Worm (Caenorhabditis elegans) whole organism, young adult: ENCODE measurements around the gene F20D6.12.

Source experiments
- B0261.1 ChIP-seq: sonication (generic microtip); optimal IDR thresholded peaks from 2 replicates; lab custom pipeline; 2016; ENCODE audit warnings: mild to moderate bottlenecking, missing genetic modification characterization, moderate library complexity, missing compliant biosample characterization
- C06A6.2 ChIP-seq: fragments of 200-800 bp; sonication (Bioruptor generic); conservative IDR thresholded peaks from 2 replicates; pipeline ENCODE4 v1.3.6; 2022; ENCODE audit warnings: missing genetic modification characterization, missing compliant biosample characterization
- D2030.7 ChIP-seq: fragments of 200-800 bp; sonication (Bioruptor generic); IDR thresholded peaks from 2 replicates; pipeline ENCODE4 v1.3.6; 2022; ENCODE audit warnings: missing genetic modification reagents, missing genetic modification characterization, missing compliant biosample characterization
- F22D6.2 ChIP-seq: sonication (generic microtip); optimal IDR thresholded peaks from 2 replicates; lab custom pipeline; 2016; ENCODE audit warnings: mild to moderate bottlenecking, missing genetic modification characterization, missing compliant biosample characterization
- F39B2.1 ChIP-seq: fragments of 200-800 bp; sonication (Bioruptor generic); IDR thresholded peaks from 2 replicates; pipeline ENCODE4 v1.3.6; 2022; ENCODE audit warnings: missing genetic modification reagents, missing genetic modification characterization, missing compliant biosample characterization
- F57A8.1 ChIP-seq: fragments of 200-800 bp; sonication (Bioruptor generic); optimal IDR thresholded peaks from 2 replicates; lab custom pipeline; 2018; ENCODE audit warnings: mild to moderate bottlenecking, missing genetic modification characterization, moderate library complexity, missing compliant biosample characterization
- F57C9.4 ChIP-seq: sonication (generic microtip); optimal IDR thresholded peaks from 2 replicates; lab custom pipeline; 2017; ENCODE audit warnings: mild to moderate bottlenecking, missing genetic modification characterization, missing compliant biosample characterization
- K12H6.12 ChIP-seq: fragments of 200-800 bp; sonication (Bioruptor generic); optimal IDR thresholded peaks from 2 replicates; lab custom pipeline; 2018; ENCODE audit warnings: mild to moderate bottlenecking, missing genetic modification characterization, missing compliant biosample characterization
- T07F8.4 ChIP-seq: sonication (generic microtip); optimal IDR thresholded peaks from 2 replicates; lab custom pipeline; 2016; ENCODE audit warnings: mild to moderate bottlenecking, missing genetic modification characterization, moderate library complexity, missing compliant biosample characterization
- T26A5.8 ChIP-seq: sonication (generic microtip); optimal IDR thresholded peaks from 2 replicates; lab custom pipeline; 2016; ENCODE audit warnings: missing genetic modification characterization, missing compliant biosample characterization
- Y53G8AR.9 ChIP-seq: fragments of 200-800 bp; sonication (Bioruptor generic); conservative IDR thresholded peaks from 2 replicates; pipeline ENCODE4 v1.3.6; 2022; ENCODE audit warnings: missing genetic modification reagents, missing genetic modification characterization, missing compliant biosample characterization
- Y95B8A.8 ChIP-seq: fragments of 200-800 bp; sonication (Bioruptor generic); IDR thresholded peaks from 2 replicates; pipeline ENCODE4 v1.3.6; 2022; ENCODE audit warnings: missing genetic modification reagents, missing genetic modification characterization, missing compliant biosample characterization
- aptf-2 ChIP-seq: fragments of 200-800 bp; sonication (Bioruptor generic); conservative IDR thresholded peaks from 2 replicates; pipeline ENCODE4 v1.3.6; 2022; ENCODE audit warnings: missing genetic modification reagents, missing genetic modification characterization, missing compliant biosample characterization
- atf-7 ChIP-seq: sonication (generic microtip); optimal IDR thresholded peaks from 2 replicates; lab custom pipeline; 2017; ENCODE audit warnings: mild to moderate bottlenecking, missing genetic modification characterization, missing compliant biosample characterization
- attf-6 ChIP-seq: fragments of 200-800 bp; sonication (Bioruptor generic); IDR thresholded peaks from 2 replicates; pipeline ENCODE4 v1.3.6; 2022; ENCODE audit warnings: missing genetic modification reagents, missing genetic modification characterization, missing compliant biosample characterization
- ceh-27 ChIP-seq: fragments of 200-800 bp; sonication (Bioruptor generic); optimal IDR thresholded peaks from 2 replicates; lab custom pipeline; 2018; ENCODE audit warnings: mild to moderate bottlenecking, missing genetic modification characterization, moderate library complexity, missing compliant biosample characterization
- ceh-40 ChIP-seq: fragments of 200-800 bp; sonication (Bioruptor generic); IDR thresholded peaks from 2 replicates; pipeline ENCODE4 v1.3.6; 2022; ENCODE audit warnings: missing genetic modification characterization, missing compliant biosample characterization
- ceh-91 ChIP-seq: fragments of 200-800 bp; sonication (Bioruptor generic); IDR thresholded peaks from 2 replicates; pipeline ENCODE4 v1.3.6; 2022; ENCODE audit warnings: missing genetic modification reagents, missing genetic modification characterization, missing compliant biosample characterization
- die-1 ChIP-seq: sonication (generic microtip); optimal IDR thresholded peaks from 2 replicates; lab custom pipeline; 2016; ENCODE audit warnings: missing genotype, mild to moderate bottlenecking, missing genetic modification characterization, missing compliant biosample characterization
- dox-1 ChIP-seq: fragments of 200-800 bp; sonication (Bioruptor generic); IDR thresholded peaks from 2 replicates; pipeline ENCODE4 v1.3.6; 2022; ENCODE audit warnings: missing genetic modification reagents, missing genetic modification characterization, missing compliant biosample characterization
- dpff-1 ChIP-seq: sonication (generic microtip); optimal IDR thresholded peaks from 2 replicates; lab custom pipeline; 2017; ENCODE audit warnings: mild to moderate bottlenecking, missing genetic modification characterization, missing compliant biosample characterization
- egl-44 ChIP-seq: fragments of 200-800 bp; sonication (Bioruptor generic); IDR thresholded peaks from 2 replicates; pipeline ENCODE4 v1.3.6; 2022; ENCODE audit warnings: missing genetic modification reagents, missing genetic modification characterization, missing compliant biosample characterization
- ekl-4 ChIP-seq: fragments of 200-800 bp; sonication (Bioruptor generic); IDR thresholded peaks from 2 replicates; pipeline ENCODE4 v1.3.6; 2022; ENCODE audit warnings: missing genetic modification reagents, missing genetic modification characterization, missing compliant biosample characterization
- ets-4 ChIP-seq: fragments of 200-800 bp; sonication (Bioruptor generic); optimal IDR thresholded peaks from 2 replicates; lab custom pipeline; 2018; ENCODE audit warnings: mild to moderate bottlenecking, missing genetic modification characterization, missing compliant biosample characterization
- hlh-26 ChIP-seq: fragments of 200-800 bp; sonication (Bioruptor generic); conservative IDR thresholded peaks from 2 replicates; pipeline ENCODE4 v1.3.6; 2022; ENCODE audit warnings: missing genetic modification reagents, missing genetic modification characterization, missing compliant biosample characterization
- hmg-1.2 ChIP-seq: fragments of 200-800 bp; sonication (Bioruptor generic); IDR thresholded peaks from 2 replicates; pipeline ENCODE4 v1.3.6; 2022; ENCODE audit warnings: missing genetic modification reagents, missing genetic modification characterization, missing compliant biosample characterization
- hmg-20 ChIP-seq: fragments of 200-800 bp; sonication (Bioruptor generic); IDR thresholded peaks from 2 replicates; pipeline ENCODE4 v1.3.6; 2022; ENCODE audit warnings: missing genetic modification reagents, missing genetic modification characterization, missing compliant biosample characterization
- hsf-1 ChIP-seq: fragments of 200-800 bp; sonication (Bioruptor generic); IDR thresholded peaks from 2 replicates; pipeline ENCODE4 v1.3.6; 2022; ENCODE audit warnings: missing genetic modification reagents, missing genetic modification characterization, missing compliant biosample characterization
- lag-1 ChIP-seq: fragments of 200-800 bp; sonication (Bioruptor generic); IDR thresholded peaks from 2 replicates; pipeline ENCODE4 v1.3.6; 2022; ENCODE audit warnings: missing genetic modification reagents, missing genetic modification characterization, missing compliant biosample characterization
- lin-26 ChIP-seq: fragments of 200-800 bp; sonication (Bioruptor generic); IDR thresholded peaks from 2 replicates; pipeline ENCODE4 v1.3.6; 2022; ENCODE audit warnings: missing genetic modification reagents, missing genetic modification characterization, missing compliant biosample characterization
- lsl-1 ChIP-seq: fragments of 200-800 bp; sonication (Bioruptor generic); optimal IDR thresholded peaks from 2 replicates; lab custom pipeline; 2018; ENCODE audit warnings: mild to moderate bottlenecking, missing genetic modification characterization, moderate library complexity, missing compliant biosample characterization
- madf-3 ChIP-seq: fragments of 200-800 bp; sonication (Bioruptor generic); IDR thresholded peaks from 2 replicates; pipeline ENCODE4 v1.3.6; 2022; ENCODE audit warnings: missing genetic modification reagents, missing genetic modification characterization, missing compliant biosample characterization
- madf-6 ChIP-seq: fragments of 200-800 bp; sonication (Bioruptor generic); IDR thresholded peaks from 2 replicates; pipeline ENCODE4 v1.3.6; 2022; ENCODE audit warnings: missing genetic modification reagents, missing genetic modification characterization, missing compliant biosample characterization
- madf-8 ChIP-seq: fragments of 200-800 bp; sonication (Bioruptor generic); conservative IDR thresholded peaks from 2 replicates; pipeline ENCODE4 v1.3.6; 2022; ENCODE audit warnings: missing genetic modification reagents, missing genetic modification characterization, missing compliant biosample characterization
- mcd-1 ChIP-seq: fragments of 200-800 bp; sonication (Bioruptor generic); IDR thresholded peaks from 2 replicates; pipeline ENCODE4 v1.3.6; 2022; ENCODE audit warnings: missing genetic modification reagents, missing genetic modification characterization, missing compliant biosample characterization
- mel-28 ChIP-seq: sonication (generic microtip); optimal IDR thresholded peaks from 2 replicates; lab custom pipeline; 2016; ENCODE audit warnings: borderline replicate concordance, mild to moderate bottlenecking, missing genetic modification characterization, missing compliant biosample characterization
- mes-4 ChIP-seq: sonication (generic microtip); optimal IDR thresholded peaks from 2 replicates; lab custom pipeline; 2016; ENCODE audit warnings: missing genotype, missing genetic modification characterization, missing compliant biosample characterization
- pbrm-1 ChIP-seq: fragments of 200-800 bp; sonication (Bioruptor generic); IDR thresholded peaks from 2 replicates; pipeline ENCODE4 v1.3.6; 2022; ENCODE audit warnings: missing genetic modification reagents, missing genetic modification characterization, missing compliant biosample characterization
- rpc-1 ChIP-seq, 2 experiments: fragments of 150-350 bp in 1 of 2; sonication (generic microtip) in 1 of 2; optimal IDR thresholded peaks; 2 replicates each; lab custom pipeline; 2014 to 2018; ENCODE audit warnings: missing biosample characterization in 1 of 2, missing genetic modification characterization in 1 of 2, missing genetic modification reagents in 1 of 2, missing genotype in 1 of 2
- sea-2 ChIP-seq: fragments of 200-800 bp; sonication (Bioruptor generic); IDR thresholded peaks from 2 replicates; pipeline ENCODE4 v1.3.6; 2022; ENCODE audit warnings: missing genetic modification characterization, missing compliant biosample characterization
- snpc-1.1 ChIP-seq: sonication (generic microtip); optimal IDR thresholded peaks from 2 replicates; lab custom pipeline; 2017; ENCODE audit warnings: missing genetic modification characterization, mild to moderate bottlenecking, missing compliant biosample characterization, antibody characterized with exemption, moderate library complexity, missing genotype, missing genetic modification reagents; ENCODE audit not compliant: insufficient read depth
- snpc-4 ChIP-seq, 5 experiments: fragments of 150-350 bp in 1 of 5; sonication (generic microtip) in 4 of 5; optimal IDR thresholded peaks; 2 replicates each; lab custom pipeline; 2014 to 2018; ENCODE audit warnings: missing genetic modification characterization in 5 of 5, missing biosample characterization in 3 of 5, antibody characterized with exemption in 2 of 5, mild to moderate bottlenecking in 2 of 5, missing compliant biosample characterization in 2 of 5, missing genotype in 2 of 5, moderate library complexity in 2 of 5, missing genetic modification reagents in 1 of 5
- zim-3 ChIP-seq: sonication (generic microtip); optimal IDR thresholded peaks from 2 replicates; lab custom pipeline; 2017; ENCODE audit warnings: mild to moderate bottlenecking, missing genetic modification characterization, moderate library complexity, missing compliant biosample characterization
- ztf-18 ChIP-seq: sonication (generic microtip); optimal IDR thresholded peaks from 2 replicates; lab custom pipeline; 2016; ENCODE audit warnings: missing genotype, mild to moderate bottlenecking, missing genetic modification characterization, missing compliant biosample characterization
- ztf-25 ChIP-seq: fragments of 200-800 bp; sonication (Bioruptor generic); IDR thresholded peaks from 2 replicates; pipeline ENCODE4 v1.3.6; 2022; ENCODE audit warnings: missing genetic modification reagents, missing genetic modification characterization, missing compliant biosample characterization

F20D6.12 gene

DNA sequence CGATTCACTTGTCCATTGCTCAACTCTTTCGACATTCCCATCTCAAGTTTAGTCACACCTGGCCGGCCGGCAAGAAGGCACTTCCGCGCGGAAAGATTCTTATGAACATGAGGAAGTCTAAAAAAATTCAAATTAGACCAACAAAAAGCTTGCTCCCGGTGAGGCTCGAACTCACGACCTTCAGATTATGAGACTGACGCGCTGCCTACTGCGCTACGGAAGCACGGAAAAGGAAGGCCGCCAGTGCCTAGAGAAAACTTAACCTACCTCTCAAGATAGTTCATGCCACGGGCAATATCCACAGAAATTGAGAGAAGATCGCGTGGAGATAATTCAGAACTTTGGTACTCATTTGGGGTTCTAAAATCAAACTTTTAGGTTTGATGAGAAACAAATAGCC is 40.1 kb upstream of the F20D6.12 start (continued):
- TF ChIP-seq ceh-40 (0 out of 2 replicates have a peak, but pooled peaks have one; percentile 41), mcd-1 (0 out of 2 replicates have a peak, but pooled peaks have one; percentile 25), lag-1 (GFP tag; lab: Robert Waterston, UW) (no peak), ceh-27 (GFP tag; lab: Kevin White, UChicago) (no peak), madf-3 (GFP tag; lab: Robert Waterston, UW) (no peak), zim-3 (tag; lab: Kevin White, UChicago) (peak; percentile 33), dpff-1 (tag; lab: Kevin White, UChicago) (no peak), hlh-26 (GFP tag; lab: Robert Waterston, UW) (no peak), aptf-2 (GFP tag; lab: Robert Waterston, UW) (no peak), egl-44 (GFP tag; lab: Robert Waterston, UW) (no peak), Y95B8A.8 (GFP tag; lab: Robert Waterston, UW) (no peak), B0261.1 (peak; percentile 69), sea-2 (GFP tag; lab: Robert Waterston, UW) (no peak), atf-7 (tag; lab: Kevin White, UChicago) (no peak), snpc-4 (GFP tag; optimal IDR thresholded peaks at IDR 0.05; lab: Kevin White, UChicago) (peak; percentile 41), snpc-4 (tag; optimal IDR thresholded peaks at IDR 0.05; lab: Kevin White, UChicago) (peak; percentile 68 to 92 (median 80)), attf-6 (GFP tag; lab: Robert Waterston, UW) (peak; percentile 59; the same call in 1 of the 2 replicates), D2030.7 (GFP tag; lab: Robert Waterston, UW) (no peak), hsf-1 (GFP tag; lab: Robert Waterston, UW) (no peak), mes-4 (peak; percentile 23), F22D6.2 (tag; lab: Kevin White, UChicago) (no peak), snpc-1.1 (tag; lab: Kevin White, UChicago) (peak; percentile 53), lin-26 (GFP tag; lab: Robert Waterston, UW) (peak; percentile 74), Y53G8AR.9 (GFP tag; lab: Robert Waterston, UW) (no peak), F39B2.1 (no peak), hmg-20 (no peak), F57A8.1 (GFP tag; lab: Kevin White, UChicago) (no peak), mel-28 (tag; lab: Kevin White, UChicago) (no peak), dox-1 (GFP tag; lab: Robert Waterston, UW) (peak; percentile 62; the same call in 1 of the 2 replicates), lsl-1 (GFP tag; lab: Kevin White, UChicago) (peak; percentile 0), hmg-1.2 (peak; percentile 50; the same call in 1 of the 2 replicates), madf-8 (GFP tag; lab: Robert Waterston, UW) (no peak), pbrm-1 (GFP tag; lab: Robert Waterston, UW) (peak; percentile 77), rpc-1 (optimal IDR thresholded peaks at IDR 0.05; lab: Kevin White, UChicago) (peak; percentile 59), rpc-1 (tag; optimal IDR thresholded peaks at IDR 0.05; lab: Kevin White, UChicago) (peak; percentile 79), ceh-91 (no peak), ztf-18 (tag; lab: Kevin White, UChicago) (peak; percentile 26), T07F8.4 (tag; lab: Kevin White, UChicago) (no peak), F57C9.4 (tag; lab: Kevin White, UChicago) (no peak), ekl-4 (GFP tag; lab: Robert Waterston, UW) (no peak), madf-6 (peak; percentile 53; the same call in 1 of the 2 replicates), C06A6.2 (GFP tag; lab: Robert Waterston, UW) (no peak), K12H6.12 (tag; lab: Kevin White, UChicago) (no peak), T26A5.8 (tag; lab: Kevin White, UChicago) (no peak), ztf-25 (GFP tag; lab: Robert Waterston, UW) (0 out of 2 replicates have a peak, but pooled peaks have one; percentile 46), die-1 (tag; lab: Kevin White, UChicago) (peak; percentile 56), ets-4 (GFP tag; lab: Kevin White, UChicago) (no peak)
- TF ChIP-seq, all 124 proteins: peak for 23
